Worm (Caenorhabditis elegans): Measurements from ENCODE around the gene irld-63.

ce11 chrII:2881088-2881487 lies 49.4 kb upstream of the irld-63 start:
- TF ChIP-seq fkh-10 (GFP tag; optimal IDR thresholded peaks at IDR 0.05) (no peak), ceh-9 (tag; optimal IDR thresholded peaks at IDR 0.05) (no peak), dve-1 (tag; optimal IDR thresholded peaks at IDR 0.05) (no peak), ets-4 (tag; optimal IDR thresholded peaks at IDR 0.05) (no peak), hlh-8 (tag; optimal IDR thresholded peaks at IDR 0.05) (no peak), C08G9.2 (tag; optimal IDR thresholded peaks at IDR 0.05) (no peak), ceh-30 (tag; optimal IDR thresholded peaks at IDR 0.05) (no peak), ref-2 (tag; optimal IDR thresholded peaks at IDR 0.05) (no peak)
